Fruit fly (Drosophila melanogaster): ENCODE data around the gene sun.

dm6 chrX:15809255-15809654, 39.8 kb downstream of the sun start, which contains the start of gene CG8509:
- TF ChIP-seq kay (GFP tag; ENCODE audit: borderline replicate concordance) (no peak), CG11617 (GFP tag; optimal IDR thresholded peaks at IDR 0.05) (no peak), cnc (optimal IDR thresholded peaks at IDR 0.05) (no peak), CG33017 (tag; optimal IDR thresholded peaks at IDR 0.05) (no peak), cic (GFP tag; optimal IDR thresholded peaks at IDR 0.05) (no peak), Mnt (GFP tag; optimal IDR thresholded peaks at IDR 0.05) (no peak), CG7101 (tag; optimal IDR thresholded peaks at IDR 0.05) (no peak), CG1620 (GFP tag; optimal IDR thresholded peaks at IDR 0.05) (no peak), bab1 (GFP tag; optimal IDR thresholded peaks at IDR 0.05) (no peak)

Measured in whole organism, adult.